Fruit fly (Drosophila melanogaster) whole organism: ENCODE data around the gene Setd3.

Experiments used
- CG8478 ChIP-seq: fragments of >200 bp; optimal IDR thresholded peaks from 2 replicates; lab custom pipeline; 2018; ENCODE audit warnings: inconsistent platforms
- Dll ChIP-seq: fragments of >200 bp; optimal IDR thresholded peaks from 2 replicates; lab custom pipeline; 2017
- EcR ChIP-seq, 2 experiments: fragments of >200 bp; optimal IDR thresholded peaks; 2 replicates each; lab custom pipeline; 2017; ENCODE audit warnings: missing biosample characterization in 2 of 2, missing genetic modification characterization in 2 of 2, missing genetic modification reagents in 2 of 2
- pan ChIP-seq: fragments of >200 bp; optimal IDR thresholded peaks from 2 replicates; lab custom pipeline; 2017
- psq ChIP-seq: fragments of >200 bp; optimal IDR thresholded peaks from 2 replicates; lab custom pipeline; 2017
- usp ChIP-seq: fragments of >200 bp; optimal IDR thresholded peaks from 2 replicates; lab custom pipeline; 2017; ENCODE audit warnings: missing biosample characterization, missing genetic modification characterization, mixed read lengths

- TF ChIP-seq CG8478 (no peak), psq (lab: Kevin White, UChicago) (no peak), EcR (GFP tag; optimal IDR thresholded peaks at IDR 0.05; lab: Kevin White, UChicago) (no peak), usp (GFP tag; lab: Kevin White, UChicago) (no peak), Dll (lab: Kevin White, UChicago) (no peak), pan (lab: Kevin White, UChicago) (no peak)
These were observed 39.5 kb downstream of the Setd3 start for dm6 chrX:6929086-6929485.
